Worm (Caenorhabditis elegans) whole organism, midembryonic: Measurements from ENCODE around the gene F13D12.5.

ENCODE experiments used
- T22C8.4 ChIP-seq: fragments of 200-800 bp; sonication (Bioruptor generic); IDR thresholded peaks from 2 replicates; pipeline ENCODE4 v1.3.6; 2022; ENCODE audit warnings: missing genetic modification characterization, missing compliant biosample characterization
- cog-1 ChIP-seq: sonication (generic microtip); optimal IDR thresholded peaks from 2 replicates; lab custom pipeline; 2016; ENCODE audit warnings: missing genetic modification characterization, missing compliant biosample characterization
- ref-1 ChIP-seq: fragments of 200-800 bp; sonication (Bioruptor generic); conservative IDR thresholded peaks from 2 replicates; pipeline ENCODE4 v1.3.6; 2022; ENCODE audit warnings: missing genetic modification reagents, missing genetic modification characterization, missing compliant biosample characterization

DNA sequence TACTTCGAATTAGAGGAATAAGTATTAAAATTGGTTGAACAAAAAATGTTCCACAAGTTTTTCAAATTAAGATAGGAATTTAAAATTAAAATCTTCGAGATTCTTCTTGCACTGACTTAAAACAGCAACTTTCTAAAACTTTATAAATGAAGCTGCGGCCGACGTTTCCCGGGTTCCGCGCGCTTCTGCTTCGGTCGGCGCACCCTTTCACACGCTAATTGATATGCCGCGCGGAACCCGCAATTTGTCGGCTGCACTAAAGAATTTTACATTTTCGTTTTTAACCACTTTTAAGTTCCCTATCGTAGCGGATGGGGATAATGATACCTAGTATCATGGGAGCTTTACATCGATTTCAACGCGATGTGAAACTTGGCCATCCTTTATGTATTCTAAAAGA is 11.9 kb upstream of the F13D12.5 start:
- TF ChIP-seq cog-1 (tag; lab: Kevin White, UChicago) (no peak), ref-1 (GFP tag; lab: Robert Waterston, UW) (no peak), T22C8.4 (GFP tag; lab: Robert Waterston, UW) (no peak)
